Fruit fly (Drosophila melanogaster) whole organism, embryonic: Measurements from ENCODE around the gene Utx.

Experiments used
- Antp ChIP-seq: fragments of 200-800 bp; sonication (Bioruptor generic); optimal IDR thresholded peaks from 3 replicates; lab custom pipeline; 2016; ENCODE audit warnings: missing biosample characterization, missing genetic modification characterization
- Atf-2 ChIP-seq: fragments of 200-800 bp; sonication (Bioruptor generic); optimal IDR thresholded peaks from 2 replicates; lab custom pipeline; 2016; ENCODE audit warnings: missing biosample characterization, missing genetic modification characterization
- Awh ChIP-seq: fragments of 200-800 bp; sonication (Bioruptor generic); IDR thresholded peaks from 2 replicates; pipeline ENCODE4, ENCODE4 v1.3.6; 2022; ENCODE audit warnings: missing biosample characterization, missing genetic modification characterization
- B-H1 ChIP-seq: fragments of 200-800 bp; sonication (Bioruptor generic); IDR thresholded peaks from 3 replicates; pipeline ENCODE4 v1.3.6; 2022; ENCODE audit warnings: missing biosample characterization, missing genetic modification characterization
- CG10462 ChIP-seq: fragments of 200-800 bp; sonication (Bioruptor generic); optimal IDR thresholded peaks from 2 replicates; lab custom pipeline; 2016; ENCODE audit warnings: missing biosample characterization, missing genetic modification characterization
- CG11398 ChIP-seq: fragments of 200-800 bp; sonication (Bioruptor generic); optimal IDR thresholded peaks from 2 replicates; lab custom pipeline; 2016; ENCODE audit warnings: missing biosample characterization, missing genetic modification characterization
- CG11504 ChIP-seq: fragments of 200-800 bp; sonication (Bioruptor generic); optimal IDR thresholded peaks from 3 replicates; lab custom pipeline; 2019; ENCODE audit warnings: missing biosample characterization, mild to moderate bottlenecking, missing genetic modification characterization, moderate library complexity
- CG12104 ChIP-seq: fragments of 200-800 bp; sonication (Bioruptor generic); optimal IDR thresholded peaks from 3 replicates; lab custom pipeline; 2016; ENCODE audit warnings: missing biosample characterization, missing genetic modification characterization
- CG12219 ChIP-seq: fragments of 200-800 bp; sonication (Bioruptor generic); optimal IDR thresholded peaks from 3 replicates; lab custom pipeline; 2018; ENCODE audit warnings: missing biosample characterization, mild to moderate bottlenecking, missing genetic modification characterization
- CG12942 ChIP-seq: fragments of 200-800 bp; sonication (Bioruptor generic); optimal IDR thresholded peaks from 3 replicates; lab custom pipeline; 2016; ENCODE audit warnings: missing biosample characterization, missing genetic modification characterization
- CG14050 ChIP-seq: fragments of 200-800 bp; sonication (Bioruptor generic); IDR thresholded peaks from 3 replicates; pipeline ENCODE4 v1.3.6; 2022; ENCODE audit warnings: missing biosample characterization, missing genetic modification characterization
- CG14441 ChIP-seq: fragments of 200-800 bp; sonication (Bioruptor generic); IDR thresholded peaks from 2 replicates; pipeline ENCODE4 v1.3.6; 2022; ENCODE audit warnings: missing biosample characterization, missing genetic modification characterization
- CG1529 ChIP-seq: fragments of 200-800 bp; sonication (Bioruptor generic); optimal IDR thresholded peaks from 3 replicates; lab custom pipeline; 2018; ENCODE audit warnings: missing biosample characterization, missing genetic modification characterization
- CG15514 ChIP-seq: fragments of 200-800 bp; sonication (Bioruptor generic); optimal IDR thresholded peaks from 3 replicates; lab custom pipeline; 2017; ENCODE audit warnings: missing biosample characterization, missing genetic modification characterization, mild to moderate bottlenecking, moderate library complexity, missing genetic modification reagents
- CG17361 ChIP-seq: fragments of 200-800 bp; sonication (Bioruptor generic); IDR thresholded peaks from 3 replicates; pipeline ENCODE4 v1.3.6; 2022; ENCODE audit warnings: missing biosample characterization, missing genetic modification characterization
- CG18262 ChIP-seq: fragments of 200-800 bp; optimal IDR thresholded peaks from 3 replicates; lab custom pipeline; 2019; ENCODE audit warnings: missing biosample characterization, mild to moderate bottlenecking, missing genetic modification characterization, moderate library complexity
- CG18476 ChIP-seq: fragments of 200-800 bp; sonication (Bioruptor generic); optimal IDR thresholded peaks from 2 replicates; lab custom pipeline; 2016; ENCODE audit warnings: missing biosample characterization, mild to moderate bottlenecking, missing genetic modification characterization
- CG2199 ChIP-seq: fragments of 200-800 bp; sonication (Bioruptor generic); IDR thresholded peaks from 3 replicates; pipeline ENCODE4 v1.3.6; 2022; ENCODE audit warnings: missing biosample characterization, missing genetic modification characterization
- CG30403 ChIP-seq: fragments of 200-800 bp; sonication (Bioruptor generic); optimal IDR thresholded peaks from 3 replicates; lab custom pipeline; 2016; ENCODE audit warnings: missing biosample characterization, missing genetic modification characterization
- CG30431 ChIP-seq: fragments of 200-800 bp; sonication (Bioruptor generic); optimal IDR thresholded peaks from 2 replicates; lab custom pipeline; 2017; ENCODE audit warnings: missing biosample characterization, missing genetic modification characterization
- CG31365 ChIP-seq: fragments of 200-800 bp; sonication (Bioruptor generic); optimal IDR thresholded peaks from 2 replicates; lab custom pipeline; 2018; ENCODE audit warnings: missing biosample characterization, mild to moderate bottlenecking, missing genetic modification characterization
- CG31441 ChIP-seq: fragments of 200-800 bp; sonication (Bioruptor generic); IDR thresholded peaks from 2 replicates; pipeline ENCODE4 v1.3.6; 2022; ENCODE audit warnings: missing biosample characterization, missing genetic modification characterization
- CG32767 ChIP-seq: fragments of 200-800 bp; sonication (Bioruptor generic); IDR thresholded peaks from 2 replicates; pipeline ENCODE4 v1.3.6; 2022; ENCODE audit warnings: missing biosample characterization, missing genetic modification characterization
- CG3726 ChIP-seq: fragments of 200-800 bp; sonication (Bioruptor generic); IDR thresholded peaks from 3 replicates; pipeline ENCODE4, ENCODE4 v1.3.6; 2022; ENCODE audit warnings: missing biosample characterization, missing genetic modification characterization
- CG42726 ChIP-seq: fragments of 200-800 bp; sonication (Bioruptor generic); IDR thresholded peaks from 2 replicates; pipeline ENCODE4 v1.3.6; 2022; ENCODE audit warnings: missing biosample characterization, missing genetic modification characterization; ENCODE audit not compliant: partially characterized antibody
- CG4404 ChIP-seq: fragments of 200-800 bp; sonication (Bioruptor generic); IDR thresholded peaks from 2 replicates; pipeline ENCODE4 v1.3.6; 2022; ENCODE audit warnings: missing biosample characterization, missing genetic modification characterization
- CG7839 ChIP-seq: fragments of 200-800 bp; sonication (Bioruptor generic); optimal IDR thresholded peaks from 3 replicates; lab custom pipeline; 2018; ENCODE audit warnings: missing biosample characterization, mild to moderate bottlenecking, missing genetic modification characterization, moderate library complexity
- CG8944 ChIP-seq: fragments of 200-800 bp; sonication (Bioruptor generic); optimal IDR thresholded peaks from 3 replicates; lab custom pipeline; 2016; ENCODE audit warnings: missing biosample characterization, missing genetic modification characterization
- CG9932 ChIP-seq: fragments of 200-800 bp; sonication (Bioruptor generic); IDR thresholded peaks from 2 replicates; pipeline ENCODE4 v1.3.6; 2022; ENCODE audit warnings: missing biosample characterization, missing genetic modification characterization
- CTCF ChIP-seq: fragments of 200-800 bp; sonication (Bioruptor generic); optimal IDR thresholded peaks from 2 replicates; lab custom pipeline; 2017; ENCODE audit warnings: missing biosample characterization, mild to moderate bottlenecking, missing genetic modification characterization, moderate library complexity
- D19A ChIP-seq: fragments of 200-800 bp; optimal IDR thresholded peaks from 3 replicates; lab custom pipeline; 2019; ENCODE audit warnings: missing biosample characterization, mild to moderate bottlenecking, missing genetic modification characterization, moderate library complexity
- ERR ChIP-seq: fragments of 200-800 bp; sonication (Bioruptor generic); optimal IDR thresholded peaks from 2 replicates; lab custom pipeline; 2016; ENCODE audit warnings: missing biosample characterization, missing genetic modification characterization
- HmgZ ChIP-seq: fragments of 200-800 bp; sonication (Bioruptor generic); optimal IDR thresholded peaks from 2 replicates; lab custom pipeline; 2018; ENCODE audit warnings: missing biosample characterization, mild to moderate bottlenecking, missing genetic modification characterization
- Myb ChIP-seq: fragments of 200-800 bp; sonication (Bioruptor generic); optimal IDR thresholded peaks from 2 replicates; lab custom pipeline; 2016; ENCODE audit warnings: missing biosample characterization, missing genetic modification characterization
- NfI ChIP-seq: fragments of 200-800 bp; sonication (Bioruptor generic); optimal IDR thresholded peaks from 3 replicates; lab custom pipeline; 2018; ENCODE audit warnings: missing biosample characterization, mild to moderate bottlenecking, missing genetic modification characterization, moderate library complexity
- Opbp ChIP-seq: fragments of 200-800 bp; sonication (Bioruptor generic); IDR thresholded peaks from 3 replicates; pipeline ENCODE4 v1.3.6; 2022; ENCODE audit warnings: missing biosample characterization, missing genetic modification characterization; ENCODE audit not compliant: partially characterized antibody
- ac ChIP-seq: fragments of 200-800 bp; sonication (Bioruptor generic); optimal IDR thresholded peaks from 3 replicates; lab custom pipeline; 2017; ENCODE audit warnings: missing biosample characterization, mild to moderate bottlenecking, missing genetic modification characterization
- bowl ChIP-seq: fragments of 200-800 bp; sonication (Bioruptor generic); IDR thresholded peaks from 2 replicates; pipeline ENCODE4 v1.3.6; 2022; ENCODE audit warnings: missing biosample characterization, missing genetic modification characterization
- bsh ChIP-seq, 2 experiments: fragments of 200-800 bp; sonication (Bioruptor generic); optimal IDR thresholded peaks; 2 replicates each; lab custom pipeline; 2017 to 2018; ENCODE audit warnings: mild to moderate bottlenecking in 2 of 2, missing biosample characterization in 2 of 2, missing genetic modification characterization in 2 of 2, moderate library complexity in 1 of 2
- cas ChIP-seq: fragments of 200-800 bp; sonication (Bioruptor generic); IDR thresholded peaks from 2 replicates; pipeline ENCODE4 v1.3.6; 2022; ENCODE audit warnings: missing biosample characterization, missing genetic modification characterization
- dan ChIP-seq: fragments of 200-800 bp; sonication (Bioruptor generic); IDR thresholded peaks from 2 replicates; pipeline ENCODE4 v1.3.6; 2022; ENCODE audit warnings: missing biosample characterization, missing genetic modification characterization
- en ChIP-seq: fragments of 200-800 bp; sonication (Bioruptor generic); optimal IDR thresholded peaks from 2 replicates; lab custom pipeline; 2016; ENCODE audit warnings: missing biosample characterization, missing genetic modification characterization
- exex ChIP-seq: fragments of 200-800 bp; sonication (Bioruptor generic); optimal IDR thresholded peaks from 4 replicates; lab custom pipeline; 2018; ENCODE audit warnings: missing biosample characterization, mild to moderate bottlenecking, missing genetic modification characterization, moderate library complexity
- jing ChIP-seq: fragments of 200-800 bp; sonication (Bioruptor generic); optimal IDR thresholded peaks from 2 replicates; lab custom pipeline; 2018; ENCODE audit warnings: missing biosample characterization, mild to moderate bottlenecking, missing genetic modification characterization
- ken ChIP-seq: fragments of 200-800 bp; sonication (Bioruptor generic); IDR thresholded peaks from 3 replicates; pipeline ENCODE4 v1.3.6; 2022; ENCODE audit warnings: missing biosample characterization, missing genetic modification characterization
- nerfin-1 ChIP-seq: fragments of 200-800 bp; sonication (Bioruptor generic); optimal IDR thresholded peaks from 3 replicates; lab custom pipeline; 2019; ENCODE audit warnings: missing biosample characterization, mild to moderate bottlenecking, missing genetic modification characterization, moderate library complexity
- nmo ChIP-seq: fragments of 200-800 bp; sonication (Bioruptor generic); optimal IDR thresholded peaks from 2 replicates; lab custom pipeline; 2018; ENCODE audit warnings: missing biosample characterization, mild to moderate bottlenecking, missing genetic modification characterization, moderate library complexity
- pum ChIP-seq: fragments of 200-800 bp; sonication (Bioruptor generic); optimal IDR thresholded peaks from 2 replicates; lab custom pipeline; 2016; ENCODE audit warnings: missing biosample characterization, missing genetic modification characterization
- repo ChIP-seq: fragments of 200-800 bp; sonication (Bioruptor generic); optimal IDR thresholded peaks from 2 replicates; lab custom pipeline; 2016; ENCODE audit warnings: missing biosample characterization, missing genetic modification characterization
- slou ChIP-seq: fragments of 200-800 bp; sonication (Bioruptor generic); optimal IDR thresholded peaks from 3 replicates; lab custom pipeline; 2016; ENCODE audit warnings: missing biosample characterization, missing genetic modification characterization
- ssp ChIP-seq: fragments of 200-800 bp; sonication (Bioruptor generic); IDR thresholded peaks from 2 replicates; pipeline ENCODE4 v1.3.6; 2022; ENCODE audit warnings: missing biosample characterization, missing genetic modification characterization
- z ChIP-seq: fragments of 200-800 bp; sonication (Bioruptor generic); IDR thresholded peaks from 3 replicates; pipeline ENCODE4 v1.3.6; 2022; ENCODE audit warnings: missing biosample characterization, missing genetic modification characterization

Gene Utx

DNA sequence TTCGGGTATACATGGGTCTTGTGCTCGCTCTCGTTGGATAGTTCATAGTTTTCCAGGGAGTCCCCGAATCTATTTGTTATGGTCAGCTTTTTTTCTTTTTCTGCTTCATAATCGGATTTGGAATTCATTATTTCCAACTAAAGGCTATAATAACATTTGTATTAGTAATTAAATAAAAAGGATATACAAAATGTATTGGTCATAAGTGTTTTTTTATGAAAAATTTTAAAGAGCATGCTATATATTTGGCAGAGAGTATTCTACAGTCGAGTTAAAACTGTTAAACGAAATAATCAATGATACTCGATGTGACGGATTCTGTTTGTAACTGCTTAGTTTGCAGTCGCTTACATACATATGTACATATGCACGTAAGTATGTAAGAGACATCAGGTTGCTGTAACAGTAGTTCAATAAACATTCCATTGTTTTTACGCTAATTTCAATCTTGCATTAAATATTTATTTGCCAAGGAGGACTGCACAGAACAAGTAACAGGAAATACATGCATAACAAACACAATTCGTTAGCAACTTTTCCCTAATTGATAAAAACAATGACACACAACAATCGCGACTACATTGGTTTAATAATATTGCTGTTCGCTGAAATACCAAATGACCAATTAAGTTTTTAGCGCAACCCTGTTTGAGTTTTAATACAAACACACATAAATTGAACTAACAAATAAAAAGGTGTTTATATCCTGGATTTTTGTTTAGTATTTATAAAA lies 20.6 kb upstream of the Utx start (continued):
- TF ChIP-seq CG15514 (GFP tag; lab: Kevin White, UChicago) (no peak), CTCF (no peak), ssp (no peak), nmo (GFP tag; lab: Kevin White, UChicago) (peak; percentile 30), Antp (GFP tag; lab: Kevin White, UChicago) (no peak), B-H1 (GFP tag; lab: Robert Waterston, UW) (no peak), en (GFP tag; lab: Kevin White, UChicago) (no peak), CG12104 (GFP tag; lab: Kevin White, UChicago) (no peak), CG1529 (GFP tag; lab: Kevin White, UChicago) (no peak), HmgZ (tag; lab: Kevin White, UChicago) (no peak), z (GFP tag; lab: Robert Waterston, UW) (no peak), CG4404 (GFP tag; lab: Robert Waterston, UW) (no peak), CG31441 (GFP tag; lab: Robert Waterston, UW) (no peak), CG42726 (GFP tag; lab: Robert Waterston, UW) (no peak), Myb (no peak), CG30431 (GFP tag; lab: Kevin White, UChicago) (no peak), bowl (GFP tag; lab: Robert Waterston, UW) (no peak), CG18262 (peak; percentile 0), CG12942 (GFP tag; lab: Kevin White, UChicago) (no peak), CG11504 (tag; lab: Kevin White, UChicago) (peak; percentile 31), CG12219 (GFP tag; lab: Kevin White, UChicago) (peak; percentile 17), CG31365 (peak; percentile 55), CG11398 (no peak), ken (GFP tag; lab: Robert Waterston, UW) (no peak), nerfin-1 (tag; lab: Kevin White, UChicago) (peak; percentile 6)

DNA sequence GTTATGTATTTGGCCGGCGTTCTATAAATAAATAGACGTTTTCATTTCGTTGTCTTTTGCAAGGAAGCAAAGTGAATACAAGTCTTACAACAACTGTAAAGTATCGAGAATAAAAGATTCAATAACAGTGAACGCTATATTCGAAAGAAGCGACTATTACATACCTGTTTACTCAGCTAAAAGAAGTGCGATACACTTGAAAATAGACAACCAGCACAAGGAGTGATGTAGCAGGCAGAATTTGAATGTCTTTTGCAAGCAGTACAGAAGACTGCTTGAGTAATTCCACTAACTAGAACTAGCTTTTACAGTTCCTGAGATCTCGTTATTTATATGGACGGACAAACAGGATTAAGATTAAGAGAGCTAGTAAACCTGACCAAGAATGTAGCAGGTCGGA lies 19.7 kb upstream of the Utx start:
- TF ChIP-seq D19A (tag; lab: Kevin White, UChicago), result peak; percentile 53
- TF ChIP-seq CG2199 (GFP tag; lab: Robert Waterston, UW), result peak; percentile 98
- TF ChIP-seq CG14050 (GFP tag; lab: Robert Waterston, UW), result no peak
- no peak for TF ChIP-seq ac (GFP tag; lab: Kevin White, UChicago)
- TF ChIP-seq cas (GFP tag; lab: Robert Waterston, UW), result no peak
- TF ChIP-seq CG14441 (GFP tag; lab: Robert Waterston, UW), result no peak
- peak; percentile 29 for TF ChIP-seq CG10462 (GFP tag; lab: Kevin White, UChicago)
- TF ChIP-seq NfI (GFP tag; lab: Kevin White, UChicago), result peak; percentile 22
- peak; percentile 24 for TF ChIP-seq CG7839 (tag; lab: Kevin White, UChicago)
- TF ChIP-seq exex, result no peak
- no peak for TF ChIP-seq CG9932 (GFP tag; lab: Robert Waterston, UW)
- TF ChIP-seq ERR (GFP tag; lab: Kevin White, UChicago), result no peak
- TF ChIP-seq repo (GFP tag; lab: Kevin White, UChicago), result no peak
- no peak for TF ChIP-seq CG18476 (GFP tag; lab: Kevin White, UChicago)
- no peak for TF ChIP-seq CG17361
- TF ChIP-seq CG8944 (GFP tag; lab: Kevin White, UChicago), result no peak
- TF ChIP-seq Awh (GFP tag; lab: Robert Waterston, UW), result no peak
- peak; percentile 90; the same call in 2 of the 3 replicates for TF ChIP-seq Opbp (GFP tag; lab: Robert Waterston, UW)
- TF ChIP-seq CG32767 (GFP tag; lab: Robert Waterston, UW), result no peak
- no peak for TF ChIP-seq CG3726 (GFP tag; lab: Robert Waterston, UW)
- TF ChIP-seq dan (GFP tag; lab: Robert Waterston, UW), result no peak
- TF ChIP-seq pum (GFP tag; lab: Kevin White, UChicago), result no peak
- no peak for TF ChIP-seq CG30403 (GFP tag; lab: Kevin White, UChicago)
- TF ChIP-seq ssp, result no peak
- peak; percentile 20 for TF ChIP-seq CTCF
- TF ChIP-seq jing, result no peak
- TF ChIP-seq slou, result no peak
- TF ChIP-seq bsh (GFP tag; optimal IDR thresholded peaks at IDR 0.05; lab: Kevin White, UChicago), result no peak
- TF ChIP-seq Atf-2 (GFP tag; lab: Kevin White, UChicago), result no peak
